Fruit fly (Drosophila melanogaster): Measurements from ENCODE around the gene CG7069.

Gene CG7069

dm6 chr3R:22372535-22372934 lies at the start of gene CG7069:
CG7069 (plus strand) TSS chr3R:22372835.
- no peak for TF ChIP-seq CG8478 (optimal IDR thresholded peaks at IDR 0.05)
- TF ChIP-seq CTCF (optimal IDR thresholded peaks at IDR 0.05): no peak

dm6 chr3R:22323994-22324393 lies 48.6 kb upstream of the CG7069 start, which contains the start of gene CG34377:
CG34377 (minus strand) TSS chr3R:22324094.
- no peak for TF ChIP-seq CG8478 (optimal IDR thresholded peaks at IDR 0.05)
- no peak for TF ChIP-seq CTCF (optimal IDR thresholded peaks at IDR 0.05)

dm6 chr3R:22324736-22325135 lies 47.9 kb upstream of the CG7069 start:
- TF ChIP-seq CG8478 (optimal IDR thresholded peaks at IDR 0.05): no peak
- TF ChIP-seq CTCF (optimal IDR thresholded peaks at IDR 0.05): no peak

DNA sequence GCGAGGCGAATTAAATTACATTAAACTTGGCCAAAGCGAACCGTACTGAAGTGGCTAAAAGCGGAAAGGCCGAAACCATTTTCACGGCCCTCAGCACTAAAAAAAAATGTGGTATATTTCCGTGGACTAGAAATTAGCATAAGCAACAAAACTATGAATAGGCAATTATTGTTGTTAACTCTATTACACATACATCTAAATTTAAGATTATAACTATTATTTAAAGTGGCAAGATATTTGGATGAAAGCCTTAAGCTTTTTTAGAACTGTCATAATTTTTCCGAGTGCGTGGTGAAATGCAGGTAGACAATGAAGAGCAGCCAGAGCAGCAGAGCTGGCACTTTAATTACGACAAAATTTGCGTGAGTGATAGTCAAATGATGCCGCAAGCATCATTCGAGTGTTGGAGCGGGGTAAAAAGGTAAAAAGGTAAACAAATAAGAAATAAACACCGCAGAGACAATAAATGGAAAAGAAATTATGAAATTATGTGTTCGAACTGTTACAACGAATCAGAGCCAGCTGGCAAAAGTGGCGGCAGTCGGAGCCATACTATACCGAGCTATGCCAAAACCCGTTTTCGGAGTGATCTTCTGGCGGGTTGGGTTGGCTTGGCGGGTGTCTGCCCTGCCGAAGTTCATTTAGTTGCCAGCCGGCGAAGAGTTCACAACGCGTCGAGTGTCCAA lies 43.8 kb upstream of the CG7069 start, which contains the start of gene CG7080:
CG7080 (plus strand) TSS at position 636 of the 686 bp plus-strand sequence.
- TF ChIP-seq CG8478 (optimal IDR thresholded peaks at IDR 0.05) (no peak), CTCF (optimal IDR thresholded peaks at IDR 0.05) (no peak)

DNA sequence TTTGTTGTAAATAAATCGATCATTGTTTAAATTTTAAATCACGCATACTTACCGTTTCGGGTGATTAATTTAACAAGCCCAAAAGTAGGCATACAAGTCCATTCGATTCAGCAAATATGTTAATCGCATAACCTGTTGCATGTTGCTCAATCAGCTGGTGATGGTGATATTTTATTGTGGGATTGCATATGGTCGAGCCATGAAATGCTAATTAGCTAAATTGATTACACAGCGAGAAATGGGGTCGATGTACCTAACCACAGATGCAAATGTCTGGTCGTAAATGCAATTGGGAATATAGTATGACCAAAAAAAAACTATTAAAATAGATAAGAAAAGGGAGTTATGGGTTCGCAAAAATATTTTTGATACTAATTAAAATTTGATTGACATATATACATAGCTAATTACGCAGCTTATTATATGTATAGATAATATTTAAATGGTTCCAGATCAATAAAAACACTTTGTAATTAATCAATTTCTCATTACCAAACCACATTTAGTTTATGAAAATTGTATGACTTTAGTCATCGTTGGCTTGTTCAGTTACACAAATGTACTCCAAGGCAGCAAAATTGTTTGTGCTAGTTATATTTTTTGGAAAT lies 42.0 kb upstream of the CG7069 start, which contains the start of gene CG33721:
CG33721 (plus strand) TSS at position 558 of the 608 bp plus-strand sequence.
- TF ChIP-seq CG8478 (optimal IDR thresholded peaks at IDR 0.05) (no peak), CTCF (optimal IDR thresholded peaks at IDR 0.05) (no peak)

DNA sequence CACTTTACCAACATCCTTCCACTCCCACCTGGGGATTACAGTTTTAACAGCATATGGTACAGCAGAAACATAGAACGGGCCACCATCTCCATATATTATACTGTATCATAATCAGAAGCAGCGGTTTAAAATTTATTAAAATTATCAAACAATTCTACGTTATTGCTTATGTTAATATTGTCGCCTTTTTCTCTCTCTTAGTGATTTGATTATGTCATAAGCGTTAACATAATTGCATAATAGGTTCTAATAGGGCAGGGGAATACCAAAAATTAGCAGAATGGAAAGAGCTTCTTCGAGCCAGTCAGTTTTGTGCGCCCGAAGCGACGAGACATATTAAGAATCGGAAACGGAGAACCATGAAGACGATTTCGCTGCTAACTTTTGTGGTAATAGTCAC lies 40.9 kb upstream of the CG7069 start, which contains the start of gene CG13862:
CG13862 (plus strand) TSS at position 301 of the 400 bp plus-strand sequence.
- TF ChIP-seq CG8478 (optimal IDR thresholded peaks at IDR 0.05) (no peak), CTCF (optimal IDR thresholded peaks at IDR 0.05) (no peak)

DNA sequence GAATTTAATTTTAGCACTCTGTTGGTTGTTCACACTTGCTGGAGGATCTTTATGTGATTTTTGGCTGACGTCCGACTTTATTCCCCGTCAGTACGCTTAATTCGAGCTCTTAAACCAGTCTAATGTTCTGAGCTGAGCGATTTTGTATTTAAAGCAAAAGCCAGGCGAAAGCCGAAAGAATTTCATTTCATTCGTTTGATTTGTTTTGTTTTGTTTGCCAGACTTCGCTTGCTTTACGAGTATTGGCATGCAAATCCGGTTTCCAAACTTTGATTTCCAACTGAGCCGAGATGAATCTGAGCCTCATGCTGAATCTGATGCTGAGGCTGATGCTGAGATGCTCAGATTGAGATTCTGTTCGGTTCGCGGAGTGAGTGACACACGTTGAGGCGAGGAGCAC lies 38.6 kb upstream of the CG7069 start, which contains the start of gene CG5391:
CG5391 (minus strand) TSS at position 101 of the 400 bp plus-strand sequence.
- TF ChIP-seq CTCF (optimal IDR thresholded peaks at IDR 0.05) (no peak), CG8478 (optimal IDR thresholded peaks at IDR 0.05) (no peak)

DNA sequence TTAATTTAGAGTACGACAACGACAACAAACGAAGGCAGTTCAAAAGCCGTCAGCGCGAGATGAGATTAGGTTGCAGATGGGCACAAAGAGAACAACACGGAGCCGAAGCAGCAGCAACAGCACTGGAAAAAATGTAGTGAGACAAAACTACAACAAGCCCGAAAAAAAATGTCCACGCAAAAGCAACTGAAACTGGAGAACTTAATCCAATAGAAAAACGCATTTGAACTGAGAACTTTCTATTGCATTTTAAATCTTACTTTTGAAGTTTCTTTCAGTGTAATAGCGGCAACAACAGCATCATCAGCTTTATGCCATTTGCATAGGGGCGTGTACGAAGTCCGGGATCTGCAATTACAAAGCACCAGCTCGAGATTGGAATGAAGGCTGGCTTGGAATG lies 33.1 kb upstream of the CG7069 start:
- TF ChIP-seq CG8478 (optimal IDR thresholded peaks at IDR 0.05) (no peak), CTCF (optimal IDR thresholded peaks at IDR 0.05) (no peak)

DNA sequence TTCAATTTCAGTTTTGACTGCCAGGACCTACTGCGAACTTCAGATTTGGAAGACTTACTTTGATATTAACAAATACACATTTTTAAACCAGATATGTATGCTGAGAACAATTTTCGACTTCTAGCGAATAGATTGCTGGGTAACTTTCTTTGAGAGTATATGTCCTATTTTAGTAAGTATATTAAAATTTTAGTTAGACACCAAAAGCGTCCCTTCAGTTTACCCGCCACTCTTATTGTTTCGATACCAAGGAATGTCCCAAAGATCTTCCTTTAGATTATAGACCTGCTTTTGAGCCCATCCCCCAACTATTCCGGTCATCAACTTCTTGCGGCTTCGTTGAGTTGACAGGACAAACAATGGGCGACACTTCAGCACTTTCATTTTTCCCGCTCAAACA lies 32.4 kb upstream of the CG7069 start, which contains the start of gene CG5388:
CG5388 (minus strand) TSS at position 101 of the 400 bp plus-strand sequence.
- no peak for TF ChIP-seq CTCF (optimal IDR thresholded peaks at IDR 0.05)
- TF ChIP-seq CG8478 (optimal IDR thresholded peaks at IDR 0.05): no peak

dm6 chr3R:22341652-22342051 lies 31.0 kb upstream of the CG7069 start:
- TF ChIP-seq CG8478 (optimal IDR thresholded peaks at IDR 0.05) (no peak), CTCF (optimal IDR thresholded peaks at IDR 0.05) (no peak)

dm6 chr3R:22342151-22342550 lies 30.5 kb upstream of the CG7069 start, which contains the start of gene CG5386:
CG5386 (minus strand) TSS chr3R:22342251.
- TF ChIP-seq CG8478 (optimal IDR thresholded peaks at IDR 0.05) (no peak), CTCF (optimal IDR thresholded peaks at IDR 0.05) (no peak)

dm6 chr3R:22342708-22343107 lies 29.9 kb upstream of the CG7069 start:
- no peak for TF ChIP-seq CTCF (optimal IDR thresholded peaks at IDR 0.05)
- no peak for TF ChIP-seq CG8478 (optimal IDR thresholded peaks at IDR 0.05)

DNA sequence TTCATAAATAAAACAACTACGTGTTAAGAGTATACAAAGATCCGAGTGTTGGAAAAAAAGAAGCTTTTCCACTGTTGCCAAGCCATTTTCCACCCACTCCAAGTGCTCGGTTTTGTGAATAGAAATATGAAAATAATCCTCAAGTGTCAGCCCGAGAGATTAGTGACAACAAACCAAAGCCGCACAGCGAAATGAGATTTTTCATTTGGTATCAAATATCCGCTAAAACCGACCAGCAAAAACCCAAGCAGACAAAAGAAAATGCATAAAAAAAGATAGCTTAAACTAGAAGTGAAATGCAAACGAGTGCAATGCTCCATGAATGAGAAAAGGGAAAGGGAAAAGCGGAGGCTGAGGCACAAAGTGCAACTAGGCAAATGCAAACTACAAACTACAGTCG lies 21.2 kb upstream of the CG7069 start, which contains the start of gene rdhB:
rdhB (plus strand) TSS at position 301 of the 400 bp plus-strand sequence.
- no peak for TF ChIP-seq CTCF (optimal IDR thresholded peaks at IDR 0.05)
- no peak for TF ChIP-seq CG8478 (optimal IDR thresholded peaks at IDR 0.05)

- TF ChIP-seq CG8478 (optimal IDR thresholded peaks at IDR 0.05): no peak
- TF ChIP-seq CTCF (optimal IDR thresholded peaks at IDR 0.05): peak; percentile 72 to 77
Observed at dm6 chr3R:22356464-22357410, 15.9 kb upstream of the CG7069 start, which contains the start of gene Sar1. Sar1 (plus strand) TSS chr3R:22356685.

DNA sequence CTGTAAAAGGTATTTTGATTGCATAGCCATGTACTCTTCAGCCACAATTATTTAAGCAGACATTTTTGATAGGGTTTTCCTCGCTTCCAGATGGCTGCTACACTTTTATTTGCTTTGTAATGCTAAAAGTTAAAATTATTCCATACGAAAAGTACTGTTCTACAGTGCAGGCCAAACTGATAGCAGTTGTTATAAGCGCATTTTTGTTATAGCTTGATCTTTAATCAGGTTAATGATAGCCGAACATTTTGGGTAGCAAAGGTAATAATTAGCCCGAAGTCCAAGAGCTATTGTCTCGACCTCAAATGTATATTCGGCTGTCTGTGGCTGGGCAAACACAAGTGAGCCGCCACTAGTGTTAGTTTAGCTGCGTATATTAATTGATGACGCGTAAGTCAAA lies 14.7 kb upstream of the CG7069 start:
- TF ChIP-seq CTCF (optimal IDR thresholded peaks at IDR 0.05) (no peak), CG8478 (optimal IDR thresholded peaks at IDR 0.05) (no peak)

All from S2 (cell line).